Worm (Caenorhabditis elegans) whole organism, L4 larva: ENCODE results near the gene atp-5.

Experiments
- F10B5.3 ChIP-seq: sonication (generic microtip); optimal IDR thresholded peaks from 2 replicates; lab custom pipeline; 2016; ENCODE audit warnings: mild to moderate bottlenecking, missing genetic modification characterization, missing compliant biosample characterization
- R02D3.7 ChIP-seq: fragments of 150-350 bp; sonication (generic microtip); optimal IDR thresholded peaks from 3 replicates; lab custom pipeline; 2014; ENCODE audit warnings: missing biosample characterization, missing genetic modification characterization
- T20F7.1 ChIP-seq: fragments of 200-800 bp; sonication (Bioruptor generic); optimal IDR thresholded peaks from 2 replicates; lab custom pipeline; 2018; ENCODE audit warnings: mild to moderate bottlenecking, missing genetic modification characterization, missing compliant biosample characterization
- Y48G9A.11 ChIP-seq: fragments of 200-800 bp; sonication (Bioruptor generic); IDR thresholded peaks from 2 replicates; pipeline ENCODE4 v1.3.6; 2022; ENCODE audit warnings: missing genetic modification reagents, missing genetic modification characterization, missing compliant biosample characterization
- ZK337.2 ChIP-seq: fragments of 200-800 bp; sonication (Bioruptor generic); IDR thresholded peaks from 2 replicates; pipeline ENCODE4 v1.3.6; 2022; ENCODE audit warnings: missing genetic modification reagents, missing genetic modification characterization, missing compliant biosample characterization
- aha-1 ChIP-seq: fragments of 150-350 bp; peaks from one replicate; lab custom pipeline; 2014; ENCODE audit warnings: missing biosample characterization, missing genetic modification characterization
- attf-4 ChIP-seq: sonication (generic microtip); optimal IDR thresholded peaks from 3 replicates; lab custom pipeline; 2017; ENCODE audit warnings: missing biosample characterization, missing genetic modification characterization
- ceh-32 ChIP-seq: sonication (generic microtip); optimal IDR thresholded peaks from 2 replicates; lab custom pipeline; 2016; ENCODE audit warnings: mild to moderate bottlenecking, missing genetic modification characterization, missing compliant biosample characterization; ENCODE audit not compliant: poor library complexity
- ceh-82 ChIP-seq: sonication (generic microtip); optimal IDR thresholded peaks from 2 replicates; lab custom pipeline; 2017; ENCODE audit warnings: missing biosample characterization, missing genetic modification characterization
- cey-2 ChIP-seq: sonication (generic microtip); optimal IDR thresholded peaks from 3 replicates; lab custom pipeline; 2017; ENCODE audit warnings: missing genetic modification characterization, mild to moderate bottlenecking, missing compliant biosample characterization, antibody characterized with exemption, borderline replicate concordance; ENCODE audit not compliant: insufficient read depth
- daf-8 ChIP-seq: fragments of 200-800 bp; sonication (Bioruptor generic); IDR thresholded peaks from 2 replicates; pipeline ENCODE4 v1.3.6; 2022; ENCODE audit warnings: missing genetic modification characterization, missing compliant biosample characterization
- dmd-6 ChIP-seq: fragments of 200-800 bp; sonication (Bioruptor generic); IDR thresholded peaks from 2 replicates; pipeline ENCODE4 v1.3.6; 2022; ENCODE audit warnings: missing genetic modification reagents, missing genetic modification characterization, missing compliant biosample characterization
- dmd-9 ChIP-seq: fragments of 200-800 bp; sonication (Bioruptor generic); IDR thresholded peaks from 2 replicates; pipeline ENCODE4 v1.3.6; 2022; ENCODE audit warnings: missing genetic modification reagents, missing genetic modification characterization, missing compliant biosample characterization
- dpl-1 ChIP-seq: fragments of 150-350 bp; optimal IDR thresholded peaks from 2 replicates; lab custom pipeline; 2014; ENCODE audit warnings: missing biosample characterization, missing genetic modification reagents, missing genetic modification characterization
- duxl-1 ChIP-seq: sonication (generic microtip); optimal IDR thresholded peaks from 2 replicates; lab custom pipeline; 2016; ENCODE audit warnings: mild to moderate bottlenecking, missing genetic modification characterization, moderate library complexity, missing compliant biosample characterization; ENCODE audit not compliant: poor library complexity
- fkh-10 ChIP-seq: fragments of 150-350 bp; optimal IDR thresholded peaks from 2 replicates; lab custom pipeline; 2014; ENCODE audit warnings: missing biosample characterization, missing genetic modification reagents, missing genetic modification characterization
- hmg-1.1 ChIP-seq: fragments of 200-800 bp; sonication (Bioruptor generic); IDR thresholded peaks from 2 replicates; pipeline ENCODE4 v1.3.6; 2022; ENCODE audit warnings: missing genetic modification reagents, missing genetic modification characterization, missing compliant biosample characterization
- lin-13 ChIP-seq: fragments of 150-350 bp; optimal IDR thresholded peaks from 2 replicates; lab custom pipeline; 2014; ENCODE audit warnings: missing biosample characterization, missing genetic modification reagents, missing genetic modification characterization
- lin-15B ChIP-seq: fragments of 150-350 bp; sonication (generic microtip); optimal IDR thresholded peaks from 3 replicates; lab custom pipeline; 2014; ENCODE audit warnings: missing biosample characterization, missing genetic modification characterization
- lin-38 ChIP-seq: fragments of 200-800 bp; sonication (Bioruptor generic); IDR thresholded peaks from 2 replicates; pipeline ENCODE4 v1.3.6; 2022; ENCODE audit warnings: missing genetic modification reagents, missing genetic modification characterization, missing compliant biosample characterization
- lir-3 ChIP-seq: sonication (generic microtip); optimal IDR thresholded peaks from 2 replicates; lab custom pipeline; 2016; ENCODE audit warnings: mild to moderate bottlenecking, missing genetic modification characterization, missing compliant biosample characterization
- lsy-2 ChIP-seq, 2 experiments: fragments of 150-350 bp in 1 of 2; sonication (generic microtip) in 1 of 2; optimal IDR thresholded peaks; 2 replicates each; lab custom pipeline; 2014 to 2017; ENCODE audit warnings: missing biosample characterization in 2 of 2, missing genetic modification characterization in 2 of 2
- madf-5 ChIP-seq, 2 experiments: fragments of 200-800 bp; sonication (Bioruptor generic); IDR thresholded peaks; 2 replicates each; pipeline ENCODE4 v1.3.6; 2022; ENCODE audit warnings: missing compliant biosample characterization in 2 of 2, missing genetic modification characterization in 2 of 2
- madf-9 ChIP-seq: fragments of 200-800 bp; sonication (Bioruptor generic); conservative IDR thresholded peaks from 2 replicates; pipeline ENCODE4 v1.3.6; 2022; ENCODE audit warnings: missing genetic modification reagents, missing genetic modification characterization, missing compliant biosample characterization
- mdt-29 ChIP-seq: fragments of 200-800 bp; sonication (Bioruptor generic); IDR thresholded peaks from 2 replicates; pipeline ENCODE4 v1.3.6; 2022; ENCODE audit warnings: missing genetic modification reagents, missing genetic modification characterization, missing compliant biosample characterization
- mes-2 ChIP-seq: sonication (generic microtip); optimal IDR thresholded peaks from 2 replicates; lab custom pipeline; 2016; ENCODE audit warnings: missing genotype, mild to moderate bottlenecking, missing genetic modification characterization, missing compliant biosample characterization; ENCODE audit not compliant: poor library complexity, severe bottlenecking
- mxl-2 ChIP-seq: fragments of 200-800 bp; sonication (Bioruptor generic); conservative IDR thresholded peaks from 2 replicates; pipeline ENCODE4 v1.3.6; 2022; ENCODE audit warnings: missing genetic modification reagents, missing genetic modification characterization, missing compliant biosample characterization
- mxl-3 ChIP-seq: fragments of 200-800 bp; sonication (Bioruptor generic); optimal IDR thresholded peaks from 2 replicates; lab custom pipeline; 2018; ENCODE audit warnings: mild to moderate bottlenecking, missing genetic modification characterization, missing compliant biosample characterization
- nhr-10 ChIP-seq: fragments of 150-350 bp; optimal IDR thresholded peaks from 2 replicates; lab custom pipeline; 2014; ENCODE audit warnings: missing biosample characterization, missing genetic modification characterization
- nhr-102 ChIP-seq: sonication (generic microtip); optimal IDR thresholded peaks from 2 replicates; lab custom pipeline; 2016; ENCODE audit warnings: mild to moderate bottlenecking, missing genetic modification characterization, moderate library complexity, missing compliant biosample characterization
- nhr-11 ChIP-seq: fragments of 150-350 bp; optimal IDR thresholded peaks from 2 replicates; lab custom pipeline; 2014; ENCODE audit warnings: missing biosample characterization, missing genetic modification characterization
- nhr-25 ChIP-seq: sonication (generic microtip); optimal IDR thresholded peaks from 2 replicates; lab custom pipeline; 2017; ENCODE audit warnings: missing genetic modification characterization, mild to moderate bottlenecking, missing compliant biosample characterization, antibody characterized with exemption, moderate library complexity, borderline replicate concordance; ENCODE audit not compliant: insufficient read depth
- nhr-28 ChIP-seq: fragments of 150-350 bp; optimal IDR thresholded peaks from 2 replicates; lab custom pipeline; 2014; ENCODE audit warnings: missing biosample characterization, missing genetic modification characterization
- nhr-42 ChIP-seq: fragments of 200-800 bp; sonication (Bioruptor generic); IDR thresholded peaks from 2 replicates; pipeline ENCODE4 v1.3.6; 2022; ENCODE audit warnings: missing genetic modification characterization, missing compliant biosample characterization
- nhr-76 ChIP-seq: fragments of 150-350 bp; optimal IDR thresholded peaks from 2 replicates; lab custom pipeline; 2014; ENCODE audit warnings: missing biosample characterization, missing genetic modification characterization
- php-3 ChIP-seq: fragments of 200-800 bp; sonication (Bioruptor generic); IDR thresholded peaks from 2 replicates; pipeline ENCODE4 v1.3.6; 2022; ENCODE audit warnings: missing genetic modification reagents, missing genetic modification characterization, missing compliant biosample characterization
- set-16 ChIP-seq: fragments of 200-800 bp; sonication (Bioruptor generic); IDR thresholded peaks from 2 replicates; pipeline ENCODE4 v1.3.6; 2022; ENCODE audit warnings: missing genetic modification reagents, missing genetic modification characterization, missing compliant biosample characterization
- skn-1 ChIP-seq: fragments of 150-350 bp; optimal IDR thresholded peaks from 2 replicates; lab custom pipeline; 2014; ENCODE audit warnings: missing biosample characterization, missing genetic modification characterization
- snpc-1.2 ChIP-seq: fragments of 200-800 bp; sonication (Bioruptor generic); IDR thresholded peaks from 2 replicates; pipeline ENCODE4 v1.3.6; 2022; ENCODE audit warnings: missing genetic modification reagents, missing genetic modification characterization, missing compliant biosample characterization
- snpc-4 ChIP-seq: fragments of 150-350 bp; optimal IDR thresholded peaks from 2 replicates; lab custom pipeline; 2014; ENCODE audit warnings: missing biosample characterization, missing genetic modification characterization
- tag-97 ChIP-seq: fragments of 200-800 bp; sonication (Bioruptor generic); IDR thresholded peaks from 2 replicates; pipeline ENCODE4 v1.3.6; 2022; ENCODE audit warnings: missing genetic modification characterization, missing compliant biosample characterization
- tra-1 ChIP-seq: fragments of 200-800 bp; sonication (Bioruptor generic); IDR thresholded peaks from 2 replicates; pipeline ENCODE4 v1.3.6; 2022; ENCODE audit warnings: missing genetic modification reagents, missing genetic modification characterization, missing compliant biosample characterization
- unc-62 ChIP-seq, 3 experiments: fragments of 150-350 bp in 1 of 3; sonication (generic microtip); optimal IDR thresholded peaks in 2 of 3; peaks in 1 of 3; 1 replicate in 1 of 3; 2 replicates in 2 of 3; lab custom pipeline; 2014 to 2017; ENCODE audit warnings: missing biosample characterization in 3 of 3, missing genetic modification characterization in 3 of 3, missing genetic modification reagents in 3 of 3, missing genotype in 1 of 3
- zip-11 ChIP-seq: fragments of 200-800 bp; sonication (Bioruptor generic); IDR thresholded peaks from 2 replicates; pipeline ENCODE4 v1.3.6; 2022; ENCODE audit warnings: missing genetic modification characterization, missing compliant biosample characterization

The atp-5 gene

DNA sequence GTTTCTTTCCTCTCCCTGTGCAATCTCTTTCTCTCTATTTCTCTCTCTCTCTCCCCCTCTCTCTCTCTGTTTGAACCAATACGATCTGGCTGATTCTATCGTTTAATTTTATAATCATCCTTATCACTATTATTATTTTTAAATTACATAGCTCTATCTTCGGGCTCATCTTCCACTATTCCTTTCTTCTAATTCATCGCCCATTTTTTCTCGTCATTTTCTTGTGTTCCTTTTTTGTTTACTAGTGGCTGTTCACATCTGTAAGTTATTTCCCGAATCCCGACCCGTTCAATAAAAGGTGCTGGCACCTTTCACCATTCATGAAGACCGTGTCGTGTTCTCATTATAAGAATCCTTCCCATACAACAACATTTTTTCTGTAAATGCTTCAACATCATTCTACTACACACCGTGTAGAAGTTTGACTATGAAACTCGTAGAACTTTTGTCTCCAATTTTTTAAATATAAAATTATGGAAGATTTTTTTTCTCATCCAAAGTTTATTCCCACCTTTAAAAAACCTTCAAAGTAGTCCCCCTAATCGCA, 5.4 kb downstream of the atp-5 start (continued):
- TF ChIP-seq tra-1 (GFP tag; lab: Robert Waterston, UW) = 0 out of 2 replicates have a peak, but pooled peaks have one; percentile 10
- TF ChIP-seq aha-1 (tag; lab: Kevin White, UChicago) = peak; percentile 84
- TF ChIP-seq ZK337.2 (GFP tag; lab: Robert Waterston, UW) = no peak
- peak; percentile 35; the same call in 1 of the 2 replicates for TF ChIP-seq lin-38
- TF ChIP-seq madf-5 (GFP tag; IDR thresholded peaks at IDR 0.05; lab: Robert Waterston, UW) = no peak
- TF ChIP-seq mxl-2 (GFP tag; lab: Robert Waterston, UW) = no peak
- no peak for TF ChIP-seq nhr-28 (tag; lab: Kevin White, UChicago)
- TF ChIP-seq mxl-3 (GFP tag; lab: Kevin White, UChicago) = no peak
- no peak for TF ChIP-seq mdt-29 (GFP tag; lab: Robert Waterston, UW)
- no peak for TF ChIP-seq php-3 (GFP tag; lab: Robert Waterston, UW)
- TF ChIP-seq nhr-102 (tag; lab: Kevin White, UChicago) = no peak
- peak; percentile 14 for TF ChIP-seq nhr-25 (tag; lab: Kevin White, UChicago)
- TF ChIP-seq lir-3 (tag; lab: Kevin White, UChicago) = no peak
- no peak for TF ChIP-seq unc-62 (GFP tag; optimal IDR thresholded peaks at IDR 0.05 in 1 of 2; lab: Kevin White, UChicago)
- TF ChIP-seq unc-62 (tag; optimal IDR thresholded peaks at IDR 0.05; lab: Kevin White, UChicago) = no peak

DNA sequence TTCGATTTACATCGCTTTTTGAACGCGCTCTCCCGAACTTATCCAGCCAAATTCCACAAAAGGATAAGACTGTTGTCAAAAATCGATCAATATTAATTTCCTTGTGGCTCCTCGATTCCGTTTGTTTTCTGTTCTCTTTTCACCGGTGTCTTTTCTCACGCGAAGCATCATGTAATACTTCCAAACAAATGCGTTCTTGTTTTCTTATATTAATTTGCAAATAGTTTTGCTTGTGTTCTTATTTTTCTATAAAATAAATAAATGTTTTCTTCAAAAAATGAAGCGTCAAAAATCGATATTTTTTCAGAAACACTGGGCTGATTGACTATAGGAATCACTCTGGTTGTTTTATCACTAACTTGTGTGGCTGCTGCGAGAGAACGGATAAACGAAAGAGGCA, 10.1 kb downstream of the atp-5 start, which contains the start of gene math-33:
math-33 (plus strand) TSS at position 301 of the 400 bp plus-strand sequence.
- TF ChIP-seq dpl-1 (GFP tag; lab: Kevin White, UChicago) = no peak
- TF ChIP-seq lin-13 (GFP tag; lab: Kevin White, UChicago) = no peak
- no peak for TF ChIP-seq ceh-82 (tag; lab: Kevin White, UChicago)
- TF ChIP-seq hmg-1.1 (GFP tag; lab: Robert Waterston, UW) = no peak
- TF ChIP-seq dmd-9 (GFP tag; lab: Robert Waterston, UW) = no peak
- TF ChIP-seq F10B5.3 (tag; lab: Kevin White, UChicago) = no peak
- TF ChIP-seq mxl-3 (GFP tag; lab: Kevin White, UChicago) = no peak

ce11 chrV:11113041-11113574, 10.6 kb downstream of the atp-5 start, which contains the start of gene erfa-3:
erfa-3 (minus strand) TSS chrV:11113091.
- TF ChIP-seq R02D3.7 (tag; lab: Kevin White, UChicago) (no peak), nhr-42 (GFP tag; lab: Robert Waterston, UW) (no peak), unc-62 (GFP tag; optimal IDR thresholded peaks at IDR 0.05 in 1 of 2; lab: Kevin White, UChicago) (peak in 1 of 2 experiments; percentile 34), unc-62 (tag; optimal IDR thresholded peaks at IDR 0.05; lab: Kevin White, UChicago) (no peak), php-3 (GFP tag; lab: Robert Waterston, UW) (peak; percentile 43; the same call in 1 of the 2 replicates), mdt-29 (GFP tag; lab: Robert Waterston, UW) (no peak), attf-4 (tag; lab: Kevin White, UChicago) (no peak), ceh-32 (tag; lab: Kevin White, UChicago) (no peak), cey-2 (tag; lab: Kevin White, UChicago) (no peak), snpc-1.2 (GFP tag; lab: Robert Waterston, UW) (no peak), zip-11 (GFP tag; lab: Robert Waterston, UW) (no peak), skn-1 (no peak), Y48G9A.11 (GFP tag; lab: Robert Waterston, UW) (no peak), dmd-9 (GFP tag; lab: Robert Waterston, UW) (no peak), lsy-2 (tag; optimal IDR thresholded peaks at IDR 0.05; lab: Kevin White, UChicago) (peak in 1 of 2 experiments; percentile 73), fkh-10 (GFP tag; lab: Kevin White, UChicago) (no peak), T20F7.1 (GFP tag; lab: Kevin White, UChicago) (no peak), nhr-28 (tag; lab: Kevin White, UChicago) (peak; percentile 48), nhr-10 (tag; lab: Kevin White, UChicago) (no peak), snpc-4 (tag; lab: Kevin White, UChicago) (no peak), daf-8 (no peak), duxl-1 (peak; percentile 79), nhr-102 (tag; lab: Kevin White, UChicago) (peak; percentile 54), F10B5.3 (tag; lab: Kevin White, UChicago) (no peak), set-16 (GFP tag; lab: Robert Waterston, UW) (no peak), dmd-6 (GFP tag; lab: Robert Waterston, UW) (no peak), mes-2 (tag; lab: Kevin White, UChicago) (peak; percentile 95), nhr-11 (tag; lab: Kevin White, UChicago) (no peak), tag-97 (GFP tag; lab: Robert Waterston, UW) (no peak), nhr-76 (no peak), madf-9 (GFP tag; lab: Robert Waterston, UW) (no peak), lin-15B (tag; lab: Kevin White, UChicago) (no peak)
